Fruit fly (Drosophila melanogaster) whole organism, prepupa: ENCODE data around the gene Idua.

Experiments
- Blimp-1 ChIP-seq: fragments of 200-800 bp; sonication (Bioruptor generic); optimal IDR thresholded peaks from 3 replicates; lab custom pipeline; 2017; ENCODE audit warnings: missing biosample characterization, missing genetic modification characterization, mild to moderate bottlenecking, moderate library complexity, missing genetic modification reagents
- CG11762 ChIP-seq: fragments of 200-800 bp; sonication (Bioruptor generic); optimal IDR thresholded peaks from 3 replicates; lab custom pipeline; 2016; ENCODE audit warnings: missing biosample characterization, missing genetic modification characterization; ENCODE audit not compliant: insufficient read depth
- CG11902 ChIP-seq: fragments of 200-800 bp; sonication (Bioruptor generic); optimal IDR thresholded peaks from 3 replicates; lab custom pipeline; 2016; ENCODE audit warnings: missing biosample characterization, missing genetic modification characterization
- CG1621 ChIP-seq: fragments of 200-800 bp; sonication (Bioruptor generic); optimal IDR thresholded peaks from 3 replicates; lab custom pipeline; 2018; ENCODE audit warnings: missing biosample characterization, mild to moderate bottlenecking, missing genetic modification characterization
- CG16779 ChIP-seq: fragments of 200-800 bp; sonication (Bioruptor generic); optimal IDR thresholded peaks from 3 replicates; lab custom pipeline; 2017; ENCODE audit warnings: missing biosample characterization, mild to moderate bottlenecking, missing genetic modification characterization
- CG3032 ChIP-seq: fragments of 200-800 bp; optimal IDR thresholded peaks from 2 replicates; lab custom pipeline; 2019; ENCODE audit warnings: missing biosample characterization, mild to moderate bottlenecking, missing genetic modification characterization, moderate library complexity
- CG31627 ChIP-seq: fragments of 200-800 bp; sonication (Bioruptor generic); optimal IDR thresholded peaks from 3 replicates; lab custom pipeline; 2016; ENCODE audit warnings: missing biosample characterization, missing genetic modification characterization
- CG32006 ChIP-seq: fragments of 200-800 bp; sonication (Bioruptor generic); optimal IDR thresholded peaks from 3 replicates; lab custom pipeline; 2017; ENCODE audit warnings: missing biosample characterization, mild to moderate bottlenecking, missing genetic modification characterization
- CG34406 ChIP-seq: fragments of 200-800 bp; sonication (Bioruptor generic); optimal IDR thresholded peaks from 3 replicates; lab custom pipeline; 2016; ENCODE audit warnings: missing biosample characterization, missing genetic modification characterization
- CG3919 ChIP-seq: fragments of 200-800 bp; sonication (Bioruptor generic); optimal IDR thresholded peaks from 3 replicates; lab custom pipeline; 2016; ENCODE audit warnings: missing biosample characterization, missing genetic modification characterization
- CG6163 ChIP-seq: fragments of 200-800 bp; sonication (Bioruptor generic); IDR thresholded peaks from 3 replicates; pipeline ENCODE4 v1.3.6; 2022; ENCODE audit warnings: missing biosample characterization, missing genetic modification characterization
- CG6276 ChIP-seq: fragments of 200-800 bp; sonication (Bioruptor generic); optimal IDR thresholded peaks from 2 replicates; lab custom pipeline; 2017; ENCODE audit warnings: missing biosample characterization, mild to moderate bottlenecking, missing genetic modification characterization
- CG6808 ChIP-seq: fragments of 200-800 bp; sonication (Bioruptor generic); optimal IDR thresholded peaks from 3 replicates; lab custom pipeline; 2017; ENCODE audit warnings: missing biosample characterization, missing genetic modification characterization, mild to moderate bottlenecking, moderate library complexity, missing genetic modification reagents
- CG6854 ChIP-seq: fragments of 200-800 bp; sonication (Bioruptor generic); optimal IDR thresholded peaks from 2 replicates; lab custom pipeline; 2017; ENCODE audit warnings: missing biosample characterization, mild to moderate bottlenecking, missing genetic modification characterization
- CG8119 ChIP-seq: fragments of 200-800 bp; sonication (Bioruptor generic); IDR thresholded peaks from 3 replicates; pipeline ENCODE4 v1.3.6; 2022; ENCODE audit warnings: missing biosample characterization, missing genetic modification characterization
- Eip75B ChIP-seq: fragments of 200-800 bp; sonication (Bioruptor generic); optimal IDR thresholded peaks from 3 replicates; lab custom pipeline; 2016; ENCODE audit warnings: missing biosample characterization, missing genetic modification characterization
- Eip93F ChIP-seq: fragments of 200-800 bp; sonication (Bioruptor generic); optimal IDR thresholded peaks from 2 replicates; lab custom pipeline; 2016; ENCODE audit warnings: missing biosample characterization, mild to moderate bottlenecking, missing genetic modification characterization
- Ets96B ChIP-seq: fragments of 200-800 bp; optimal IDR thresholded peaks from 2 replicates; lab custom pipeline; 2019; ENCODE audit warnings: missing biosample characterization, mild to moderate bottlenecking, missing genetic modification characterization, moderate library complexity
- Gug ChIP-seq: fragments of 200-800 bp; sonication (Bioruptor generic); IDR thresholded peaks from 2 replicates; pipeline ENCODE4 v1.3.6; 2022; ENCODE audit warnings: missing biosample characterization, missing genetic modification characterization
- Hr38 ChIP-seq: sonication (Bioruptor generic); optimal IDR thresholded peaks from 2 replicates; lab custom pipeline; 2016; ENCODE audit warnings: missing biosample characterization, missing genetic modification characterization
- Hr39 ChIP-seq: fragments of 200-800 bp; sonication (Bioruptor generic); optimal IDR thresholded peaks from 2 replicates; lab custom pipeline; 2016; ENCODE audit warnings: missing biosample characterization, missing genetic modification characterization
- Hr4 ChIP-seq: fragments of 200-800 bp; sonication (Bioruptor generic); optimal IDR thresholded peaks from 3 replicates; lab custom pipeline; 2016; ENCODE audit warnings: missing biosample characterization, missing genetic modification characterization
- Met ChIP-seq: fragments of 200-800 bp; sonication (Bioruptor generic); optimal IDR thresholded peaks from 3 replicates; lab custom pipeline; 2016; ENCODE audit warnings: missing biosample characterization, missing genetic modification characterization
- Smox ChIP-seq: fragments of 200-800 bp; sonication (Bioruptor generic); optimal IDR thresholded peaks from 3 replicates; lab custom pipeline; 2016; ENCODE audit warnings: missing biosample characterization, missing genetic modification characterization
- Sox102F ChIP-seq: fragments of 200-800 bp; sonication (Bioruptor generic); optimal IDR thresholded peaks from 2 replicates; lab custom pipeline; 2016; ENCODE audit warnings: missing biosample characterization, mild to moderate bottlenecking, missing genetic modification characterization
- Sox14 ChIP-seq: fragments of 200-800 bp; sonication (Bioruptor generic); optimal IDR thresholded peaks from 3 replicates; lab custom pipeline; 2016; ENCODE audit warnings: missing biosample characterization, missing genetic modification characterization
- achi ChIP-seq: fragments of 200-800 bp; sonication (Bioruptor generic); optimal IDR thresholded peaks from 3 replicates; lab custom pipeline; 2016; ENCODE audit warnings: missing biosample characterization, missing genetic modification characterization
- cyc ChIP-seq: fragments of 200-800 bp; sonication (Bioruptor generic); optimal IDR thresholded peaks from 3 replicates; lab custom pipeline; 2016; ENCODE audit warnings: missing biosample characterization, missing genetic modification characterization
- dac ChIP-seq: fragments of 200-800 bp; sonication (Bioruptor generic); optimal IDR thresholded peaks from 2 replicates; lab custom pipeline; 2017; ENCODE audit warnings: missing biosample characterization, mild to moderate bottlenecking, missing genetic modification characterization
- dsx ChIP-seq: fragments of 200-800 bp; optimal IDR thresholded peaks from 3 replicates; lab custom pipeline; 2019; ENCODE audit warnings: missing biosample characterization, mild to moderate bottlenecking, missing genetic modification characterization, moderate library complexity; ENCODE audit not compliant: poor library complexity, severe bottlenecking
- eg ChIP-seq: fragments of 200-800 bp; sonication (Bioruptor generic); IDR thresholded peaks from 3 replicates; pipeline ENCODE4 v1.3.6; 2022; ENCODE audit warnings: missing biosample characterization, missing genetic modification characterization
- esn ChIP-seq: fragments of 200-800 bp; sonication (Bioruptor generic); optimal IDR thresholded peaks from 2 replicates; lab custom pipeline; 2016; ENCODE audit warnings: missing biosample characterization, mild to moderate bottlenecking, missing genetic modification characterization, moderate library complexity
- fd59A ChIP-seq: fragments of 200-800 bp; sonication (Bioruptor generic); optimal IDR thresholded peaks from 2 replicates; lab custom pipeline; 2017; ENCODE audit warnings: missing biosample characterization, mild to moderate bottlenecking, missing genetic modification characterization, missing genetic modification reagents
- fd85E ChIP-seq: fragments of 200-800 bp; sonication (Bioruptor generic); optimal IDR thresholded peaks from 3 replicates; lab custom pipeline; 2016; ENCODE audit warnings: missing biosample characterization, missing genetic modification characterization
- fkh ChIP-seq: fragments of 200-800 bp; sonication (Bioruptor generic); optimal IDR thresholded peaks from 3 replicates; lab custom pipeline; 2017; ENCODE audit warnings: missing biosample characterization, mild to moderate bottlenecking, missing genetic modification characterization, moderate library complexity
- lz ChIP-seq: fragments of 200-800 bp; sonication (Bioruptor generic); optimal IDR thresholded peaks from 3 replicates; lab custom pipeline; 2016; ENCODE audit warnings: missing biosample characterization, missing genetic modification characterization
- salr ChIP-seq, 2 experiments: fragments of 200-800 bp; sonication (Bioruptor generic); optimal IDR thresholded peaks; 3 replicates each; lab custom pipeline; 2016 to 2018; ENCODE audit warnings: missing biosample characterization in 2 of 2, missing genetic modification characterization in 2 of 2, mild to moderate bottlenecking in 1 of 2
- spab ChIP-seq: fragments of 200-800 bp; sonication (Bioruptor generic); optimal IDR thresholded peaks from 2 replicates; lab custom pipeline; 2017; ENCODE audit warnings: missing biosample characterization, mild to moderate bottlenecking, missing genetic modification characterization, missing genetic modification reagents
- ss ChIP-seq, 2 experiments: fragments of 200-800 bp; sonication (Bioruptor generic); optimal IDR thresholded peaks; 2 replicates in 1 of 2; 3 replicates in 1 of 2; lab custom pipeline; 2017 to 2018; ENCODE audit warnings: mild to moderate bottlenecking in 2 of 2, missing biosample characterization in 2 of 2, missing genetic modification characterization in 2 of 2, moderate library complexity in 1 of 2
- svp ChIP-seq: fragments of 200-800 bp; sonication (Bioruptor generic); peaks from one replicate; lab custom pipeline; 2016; ENCODE audit warnings: missing biosample characterization, missing genetic modification characterization
- vri ChIP-seq: fragments of 200-800 bp; sonication (Bioruptor generic); optimal IDR thresholded peaks from 3 replicates; lab custom pipeline; 2016; ENCODE audit warnings: missing biosample characterization, mild to moderate bottlenecking, missing genetic modification characterization

Gene Idua

dm6 chr2L:11072250-11072649 lies 40.6 kb downstream of the Idua start (continued):
- peak; percentile 17 for TF ChIP-seq CG11762
- no peak for TF ChIP-seq Hr38 (GFP tag; lab: Kevin White, UChicago)
- TF ChIP-seq CG11902: no peak
- peak; percentile 23 for TF ChIP-seq Eip93F
- TF ChIP-seq Eip75B (GFP tag; lab: Kevin White, UChicago): peak; percentile 75
- TF ChIP-seq fd85E (GFP tag; lab: Kevin White, UChicago): no peak
- peak; percentile 84 for TF ChIP-seq svp (GFP tag; lab: Kevin White, UChicago)
- TF ChIP-seq CG3032: peak; percentile 75
- TF ChIP-seq dac (GFP tag; lab: Kevin White, UChicago): no peak
- peak; percentile 81 for TF ChIP-seq CG6808 (GFP tag; lab: Kevin White, UChicago)
- peak; percentile 64; the same call in 2 of the 3 replicates for TF ChIP-seq CG8119
- TF ChIP-seq CG6163 (GFP tag; lab: Robert Waterston, UW): peak; percentile 81
- peak; percentile 68 to 74 for TF ChIP-seq ss (GFP tag; optimal IDR thresholded peaks at IDR 0.05; lab: Kevin White, UChicago)
- TF ChIP-seq Sox102F (GFP tag; lab: Kevin White, UChicago): peak; percentile 77
- TF ChIP-seq dsx (GFP tag; lab: Kevin White, UChicago): peak; percentile 74
- 0 out of 3 replicates have a peak, but pooled peaks have one; percentile 27 for TF ChIP-seq eg (GFP tag; lab: Robert Waterston, UW)
- peak; percentile 71 for TF ChIP-seq vri (GFP tag; lab: Kevin White, UChicago)
- no peak for TF ChIP-seq CG6854 (GFP tag; lab: Kevin White, UChicago)
- no peak for TF ChIP-seq Gug (GFP tag; lab: Robert Waterston, UW)
- TF ChIP-seq fd59A (GFP tag; lab: Kevin White, UChicago): peak; percentile 69
- TF ChIP-seq fkh (GFP tag; lab: Kevin White, UChicago): no peak
- TF ChIP-seq Ets96B: peak; percentile 77
- TF ChIP-seq cyc: peak; percentile 80
- TF ChIP-seq achi: peak; percentile 63
- TF ChIP-seq Met (GFP tag; lab: Kevin White, UChicago): peak; percentile 82
- peak; percentile 47 for TF ChIP-seq Hr4 (GFP tag; lab: Kevin White, UChicago)
- peak; percentile 82 for TF ChIP-seq CG31627
- peak; percentile 17 to 60 for TF ChIP-seq salr (GFP tag; optimal IDR thresholded peaks at IDR 0.05; lab: Kevin White, UChicago)
- TF ChIP-seq Smox (GFP tag; lab: Kevin White, UChicago): peak; percentile 76
- peak; percentile 8 for TF ChIP-seq CG6276 (GFP tag; lab: Kevin White, UChicago)
- TF ChIP-seq lz (GFP tag; lab: Kevin White, UChicago): peak; percentile 79
- TF ChIP-seq esn: peak; percentile 82

DNA sequence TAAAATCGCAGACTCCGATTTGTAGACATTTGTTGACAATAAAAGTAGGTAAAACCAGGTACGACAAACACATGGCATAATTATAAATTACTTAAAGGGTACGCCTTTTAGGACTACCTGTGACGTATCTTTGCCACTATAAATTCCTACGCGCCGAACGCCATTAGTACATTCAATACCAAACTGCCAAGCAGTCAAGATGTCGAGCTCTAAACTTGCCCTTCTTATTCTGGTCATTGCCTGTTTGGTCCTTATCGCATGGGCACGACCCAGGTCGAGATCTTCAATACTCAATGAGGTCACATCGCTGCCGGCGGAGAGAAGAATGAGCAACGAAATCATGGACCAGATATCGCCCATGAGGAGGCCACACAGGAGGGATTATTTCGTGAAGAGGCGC lies 42.0 kb downstream of the Idua start, which contains the start of gene CG14915:
TSS of gene CG14915 (plus strand) at position 166 of the 400 bp plus-strand sequence.
- TF ChIP-seq CG6163 (GFP tag; lab: Robert Waterston, UW) (no peak), Hr4 (GFP tag; lab: Kevin White, UChicago) (no peak), dsx (GFP tag; lab: Kevin White, UChicago) (no peak), CG31627 (no peak), spab (GFP tag; lab: Kevin White, UChicago) (no peak), CG3919 (GFP tag; lab: Kevin White, UChicago) (no peak), Hr39 (GFP tag; lab: Kevin White, UChicago) (no peak), CG34406 (GFP tag; lab: Kevin White, UChicago) (no peak), CG16779 (tag; lab: Kevin White, UChicago) (no peak), Sox14 (GFP tag; lab: Kevin White, UChicago) (no peak), CG32006 (GFP tag; lab: Kevin White, UChicago) (no peak), vri (GFP tag; lab: Kevin White, UChicago) (no peak), Blimp-1 (GFP tag; lab: Kevin White, UChicago) (no peak), achi (no peak), CG1621 (no peak), Smox (GFP tag; lab: Kevin White, UChicago) (no peak), ss (GFP tag; optimal IDR thresholded peaks at IDR 0.05; lab: Kevin White, UChicago) (no peak)
